Fruit fly (Drosophila melanogaster): ENCODE measurements around the gene BBS5.
A peak's percentile ranks its signal among the peaks of the same experiment; 100 is the strongest.

The BBS5 gene

DNA sequence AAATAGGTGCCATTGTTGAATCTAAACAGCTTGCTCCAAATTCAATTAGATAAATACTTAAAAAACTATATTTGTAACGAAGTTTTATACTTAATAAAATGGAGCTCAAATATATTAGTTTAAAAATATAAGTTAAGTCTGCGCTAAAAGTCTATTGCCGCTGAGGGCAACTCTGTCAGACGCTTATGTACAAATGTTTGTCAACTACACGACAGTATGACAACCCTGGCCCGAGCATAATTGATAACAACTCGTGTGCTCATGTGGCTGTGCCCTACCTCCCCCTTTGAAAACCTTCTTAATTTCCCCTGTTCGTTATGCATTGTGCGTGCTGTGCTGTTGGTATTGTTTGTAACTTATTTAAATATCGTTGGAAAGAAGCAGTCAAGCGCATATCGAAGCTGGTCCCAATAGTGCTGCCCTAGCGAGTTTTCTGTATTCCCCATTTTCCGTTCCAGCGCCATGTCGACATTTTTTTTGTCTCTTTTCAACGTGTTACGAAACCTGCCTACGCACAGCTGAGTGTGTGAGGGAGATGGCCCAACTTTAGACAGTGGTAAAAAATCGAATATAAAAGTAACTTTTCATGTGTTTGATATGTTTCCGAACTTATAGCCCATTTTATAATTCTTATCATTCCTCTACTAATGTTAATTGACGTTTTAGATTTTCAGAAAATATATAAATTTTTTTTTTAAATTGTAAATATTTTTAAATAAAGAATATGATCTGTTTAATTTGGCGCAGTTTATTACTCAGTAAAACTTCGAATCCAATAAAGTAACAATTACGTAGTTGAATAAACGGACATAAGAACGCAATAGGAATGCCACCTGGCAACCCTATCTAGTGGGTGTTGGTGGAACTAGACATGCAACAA is 11.1 kb upstream of the BBS5 start (continued):
- no peak for TF ChIP-seq TFAM (GFP tag; optimal IDR thresholded peaks at IDR 0.05)
- TF ChIP-seq Hand (GFP tag; optimal IDR thresholded peaks at IDR 0.05), result peak; percentile 38
- 0 out of 3 replicates have a peak, but pooled peaks have one; percentile 19 for TF ChIP-seq Dbx (GFP tag; IDR thresholded peaks at IDR 0.05)
- peak; percentile 61; the same call in 1 of the 2 replicates for TF ChIP-seq stc (GFP tag; IDR thresholded peaks at IDR 0.05)
- no peak for TF ChIP-seq mam (GFP tag; optimal IDR thresholded peaks at IDR 0.05)
- TF ChIP-seq Sox102F (GFP tag; optimal IDR thresholded peaks at IDR 0.05), result peak; percentile 83
- no peak for TF ChIP-seq repo (GFP tag; optimal IDR thresholded peaks at IDR 0.05)
- peak; percentile 63 for TF ChIP-seq CG4282 (GFP tag; optimal IDR thresholded peaks at IDR 0.05)
- peak; percentile 84 for TF ChIP-seq CG12391 (tag; optimal IDR thresholded peaks at IDR 0.05)
- peak; percentile 41 for TF ChIP-seq nerfin-1 (tag; optimal IDR thresholded peaks at IDR 0.05)
- no peak for TF ChIP-seq gt (GFP tag; IDR thresholded peaks at IDR 0.05)
- TF ChIP-seq CG16863 (GFP tag; optimal IDR thresholded peaks at IDR 0.05), result no peak
- peak; percentile 20 for TF ChIP-seq fd64A (GFP tag; optimal IDR thresholded peaks at IDR 0.05)
- peak; percentile 46; the same call in 1 of the 2 replicates for TF ChIP-seq CG9215 (GFP tag; IDR thresholded peaks at IDR 0.05)
- no peak for TF ChIP-seq hbn (GFP tag; IDR thresholded peaks at IDR 0.05; ENCODE audit: partially characterized antibody)
- TF ChIP-seq NK7.1 (GFP tag; optimal IDR thresholded peaks at IDR 0.05), result no peak
- no peak for TF ChIP-seq Dip2 (GFP tag; IDR thresholded peaks at IDR 0.05)
- TF ChIP-seq CG14014 (GFP tag; IDR thresholded peaks at IDR 0.05), result peak; percentile 55
- TF ChIP-seq E2f1 (GFP tag; IDR thresholded peaks at IDR 0.05), result peak; percentile 57
- TF ChIP-seq MBD-R2 (GFP tag; IDR thresholded peaks at IDR 0.05), result no peak
- 0 out of 3 replicates have a peak, but pooled peaks have one; percentile 30 for TF ChIP-seq C15 (GFP tag; IDR thresholded peaks at IDR 0.05)
- TF ChIP-seq sna (GFP tag; IDR thresholded peaks at IDR 0.05; ENCODE audit: partially characterized antibody), result 0 out of 2 replicates have a peak, but pooled peaks have one; percentile 19
- TF ChIP-seq Scr (GFP tag; IDR thresholded peaks at IDR 0.05; ENCODE audit: partially characterized antibody), result no peak
- no peak for TF ChIP-seq Opbp (GFP tag; IDR thresholded peaks at IDR 0.05; ENCODE audit: partially characterized antibody)
- no peak for TF ChIP-seq CG12219 (GFP tag; optimal IDR thresholded peaks at IDR 0.05)
- TF ChIP-seq CG7372 (GFP tag; IDR thresholded peaks at IDR 0.05), result 0 out of 2 replicates have a peak, but pooled peaks have one; percentile 40
- no peak for TF ChIP-seq hkb (optimal IDR thresholded peaks at IDR 0.05)
- TF ChIP-seq hkb (GFP tag; IDR thresholded peaks at IDR 0.05), result peak; percentile 65
- no peak for TF ChIP-seq mld (GFP tag; IDR thresholded peaks at IDR 0.05; ENCODE audit: partially characterized antibody)
- TF ChIP-seq CG32772 (GFP tag; IDR thresholded peaks at IDR 0.05), result peak; percentile 45; the same call in 1 of the 2 replicates
- no peak for TF ChIP-seq CG16813 (GFP tag; IDR thresholded peaks at IDR 0.05; ENCODE audit: partially characterized antibody)
- no peak for TF ChIP-seq CG12744 (GFP tag; optimal IDR thresholded peaks at IDR 0.05)
- peak; percentile 82 for TF ChIP-seq Ssrp (tag; optimal IDR thresholded peaks at IDR 0.05)
- no peak for TF ChIP-seq ems (GFP tag; optimal IDR thresholded peaks at IDR 0.05)
- 0 out of 2 replicates have a peak, but pooled peaks have one; percentile 33 for TF ChIP-seq bbx (GFP tag; IDR thresholded peaks at IDR 0.05; ENCODE audit: partially characterized antibody)
- TF ChIP-seq gce (GFP tag; IDR thresholded peaks at IDR 0.05), result 0 out of 3 replicates have a peak, but pooled peaks have one; percentile 32
- peak; percentile 62 for TF ChIP-seq tap (tag; optimal IDR thresholded peaks at IDR 0.05)
- TF ChIP-seq pum (GFP tag; optimal IDR thresholded peaks at IDR 0.05), result peak; percentile 14
- peak; percentile 44 for TF ChIP-seq run (tag; optimal IDR thresholded peaks at IDR 0.05)
- peak; percentile 40 for TF ChIP-seq CG1603 (tag; optimal IDR thresholded peaks at IDR 0.05)
- TF ChIP-seq eyg (GFP tag; optimal IDR thresholded peaks at IDR 0.05), result peak; percentile 11
- TF ChIP-seq gem (tag; optimal IDR thresholded peaks at IDR 0.05), result peak; percentile 90
- peak; percentile 35; the same call in 1 of the 2 replicates for TF ChIP-seq Atf6 (GFP tag; IDR thresholded peaks at IDR 0.05)
- TF ChIP-seq CkIIα-i1 (GFP tag; IDR thresholded peaks at IDR 0.05), result no peak
- peak; percentile 28 for TF ChIP-seq CG5245 (GFP tag; optimal IDR thresholded peaks at IDR 0.05)
- peak; percentile 39 for TF ChIP-seq Deaf1 (tag; optimal IDR thresholded peaks at IDR 0.05)
- peak; percentile 44; the same call in 1 of the 2 replicates for TF ChIP-seq ara (GFP tag; IDR thresholded peaks at IDR 0.05)
- TF ChIP-seq gro (GFP tag; optimal IDR thresholded peaks at IDR 0.05), result no peak
